Fruit fly (Drosophila melanogaster) whole organism, embryonic: ENCODE results near the gene ScpX.

Experiments
- Ada2b ChIP-seq: fragments of 200-800 bp; sonication (Bioruptor generic); IDR thresholded peaks from 2 replicates; pipeline ENCODE4 v1.3.6; 2022; ENCODE audit warnings: missing biosample characterization, missing genetic modification characterization
- Atf3 ChIP-seq: fragments of 200-800 bp; sonication (Bioruptor generic); optimal IDR thresholded peaks from 3 replicates; lab custom pipeline; 2016; ENCODE audit warnings: missing biosample characterization, missing genetic modification characterization
- B-H2 ChIP-seq: fragments of 200-800 bp; sonication (Bioruptor generic); optimal IDR thresholded peaks from 2 replicates; lab custom pipeline; 2018; ENCODE audit warnings: missing biosample characterization, mild to moderate bottlenecking, missing genetic modification characterization
- BEAF-32 ChIP-seq: fragments of 200-800 bp; sonication (Bioruptor generic); optimal IDR thresholded peaks from 3 replicates; lab custom pipeline; 2017; ENCODE audit warnings: missing biosample characterization, missing genetic modification characterization, mild to moderate bottlenecking, moderate library complexity, missing genetic modification reagents
- CG11696 ChIP-seq: fragments of 200-800 bp; sonication (Bioruptor generic); IDR thresholded peaks from 2 replicates; pipeline ENCODE4 v1.3.6; 2022; ENCODE audit warnings: missing biosample characterization, missing genetic modification characterization
- CG12299 ChIP-seq: fragments of 200-800 bp; sonication (Bioruptor generic); optimal IDR thresholded peaks from 2 replicates; lab custom pipeline; 2018; ENCODE audit warnings: missing biosample characterization, mild to moderate bottlenecking, missing genetic modification characterization
- CG13287 ChIP-seq: fragments of 200-800 bp; sonication (Bioruptor generic); IDR thresholded peaks from 2 replicates; pipeline ENCODE4 v1.3.6; 2022; ENCODE audit warnings: missing biosample characterization, missing genetic modification characterization; ENCODE audit not compliant: partially characterized antibody
- CG15011 ChIP-seq: fragments of 200-800 bp; sonication (Bioruptor generic); optimal IDR thresholded peaks from 3 replicates; lab custom pipeline; 2018; ENCODE audit warnings: missing biosample characterization, mild to moderate bottlenecking, missing genetic modification characterization
- CG15696 ChIP-seq: fragments of 200-800 bp; sonication (Bioruptor generic); optimal IDR thresholded peaks from 2 replicates; lab custom pipeline; 2019; ENCODE audit warnings: missing biosample characterization, mild to moderate bottlenecking, missing genetic modification characterization, moderate library complexity
- CG1647 ChIP-seq: fragments of 200-800 bp; sonication (Bioruptor generic); optimal IDR thresholded peaks from 3 replicates; lab custom pipeline; 2016; ENCODE audit warnings: missing biosample characterization, missing genetic modification characterization
- CG16813 ChIP-seq: fragments of 200-800 bp; sonication (Bioruptor generic); IDR thresholded peaks from 3 replicates; pipeline ENCODE4 v1.3.6; 2022; ENCODE audit warnings: missing biosample characterization, missing genetic modification characterization; ENCODE audit not compliant: partially characterized antibody
- CG17359 ChIP-seq: fragments of 200-800 bp; sonication (Bioruptor generic); optimal IDR thresholded peaks from 3 replicates; lab custom pipeline; 2018; ENCODE audit warnings: missing biosample characterization, mild to moderate bottlenecking, missing genetic modification characterization, moderate library complexity
- CG1792 ChIP-seq: fragments of 200-800 bp; sonication (Bioruptor generic); optimal IDR thresholded peaks from 2 replicates; lab custom pipeline; 2016; ENCODE audit warnings: missing biosample characterization, missing genetic modification characterization
- CG18011 ChIP-seq: fragments of 200-800 bp; sonication (Bioruptor generic); optimal IDR thresholded peaks from 2 replicates; lab custom pipeline; 2017; ENCODE audit warnings: missing biosample characterization, missing genetic modification characterization, mild to moderate bottlenecking, moderate library complexity, missing genotype
- CG2129 ChIP-seq: fragments of 200-800 bp; sonication (Bioruptor generic); IDR thresholded peaks from 2 replicates; pipeline ENCODE4 v1.3.6; 2022; ENCODE audit warnings: missing biosample characterization, missing genetic modification characterization; ENCODE audit not compliant: partially characterized antibody
- CG30020 ChIP-seq: fragments of 200-800 bp; optimal IDR thresholded peaks from 2 replicates; lab custom pipeline; 2019; ENCODE audit warnings: missing biosample characterization, mild to moderate bottlenecking, missing genetic modification characterization, moderate library complexity
- CG31224 ChIP-seq: fragments of 200-800 bp; sonication (Bioruptor generic); IDR thresholded peaks from 2 replicates; pipeline ENCODE4 v1.3.6; 2022; ENCODE audit warnings: missing biosample characterization, missing genetic modification characterization
- CG31388 ChIP-seq: fragments of 200-800 bp; sonication (Bioruptor generic); optimal IDR thresholded peaks from 2 replicates; lab custom pipeline; 2016; ENCODE audit warnings: missing biosample characterization, missing genetic modification characterization
- CG31441 ChIP-seq: fragments of 200-800 bp; sonication (Bioruptor generic); IDR thresholded peaks from 2 replicates; pipeline ENCODE4 v1.3.6; 2022; ENCODE audit warnings: missing biosample characterization, missing genetic modification characterization
- CG5180 ChIP-seq: fragments of 200-800 bp; sonication (Bioruptor generic); optimal IDR thresholded peaks from 3 replicates; lab custom pipeline; 2017; ENCODE audit warnings: missing biosample characterization, missing genetic modification characterization, mild to moderate bottlenecking, moderate library complexity, missing genetic modification reagents
- CG6765 ChIP-seq: fragments of 200-800 bp; sonication (Bioruptor generic); optimal IDR thresholded peaks from 3 replicates; lab custom pipeline; 2017; ENCODE audit warnings: missing biosample characterization, mild to moderate bottlenecking, missing genetic modification characterization
- CG7987 ChIP-seq: fragments of 200-800 bp; sonication (Bioruptor generic); optimal IDR thresholded peaks from 2 replicates; lab custom pipeline; 2018; ENCODE audit warnings: missing biosample characterization, mild to moderate bottlenecking, missing genetic modification characterization, moderate library complexity
- Doc2 ChIP-seq: fragments of 200-800 bp; sonication (Bioruptor generic); IDR thresholded peaks from 2 replicates; pipeline ENCODE4 v1.3.6; 2022; ENCODE audit warnings: missing biosample characterization, missing genetic modification characterization
- GATAe ChIP-seq: fragments of 200-800 bp; sonication (Bioruptor generic); conservative IDR thresholded peaks from 2 replicates; pipeline ENCODE4 v1.3.6; 2022; ENCODE audit warnings: missing biosample characterization, missing genetic modification characterization
- Oli ChIP-seq: fragments of 200-800 bp; sonication (Bioruptor generic); optimal IDR thresholded peaks from 2 replicates; lab custom pipeline; 2018; ENCODE audit warnings: missing biosample characterization, mild to moderate bottlenecking, missing genetic modification characterization, moderate library complexity
- Optix ChIP-seq: fragments of 200-800 bp; sonication (Bioruptor generic); IDR thresholded peaks from 3 replicates; pipeline ENCODE4 v1.3.6; 2022; ENCODE audit warnings: missing biosample characterization, missing genetic modification characterization
- Six4 ChIP-seq: fragments of 200-800 bp; sonication (Bioruptor generic); optimal IDR thresholded peaks from 2 replicates; lab custom pipeline; 2016; ENCODE audit warnings: missing biosample characterization, missing genetic modification characterization
- Trl ChIP-seq, 3 experiments: fragments of >200 bp in 2 of 3; fragments of 200-800 bp in 1 of 3; sonication (Bioruptor generic) in 1 of 3; optimal IDR thresholded peaks; 2 replicates in 1 of 3; 3 replicates in 2 of 3; lab custom pipeline; 2016 to 2017; ENCODE audit warnings: missing biosample characterization in 1 of 3, missing genetic modification characterization in 1 of 3
- bab2 ChIP-seq: fragments of 200-800 bp; sonication (Bioruptor generic); optimal IDR thresholded peaks from 2 replicates; lab custom pipeline; 2016; ENCODE audit warnings: missing biosample characterization, missing genetic modification characterization
- br ChIP-seq: fragments of >200 bp; optimal IDR thresholded peaks from 2 replicates; lab custom pipeline; 2017
- cato ChIP-seq: fragments of 200-800 bp; sonication (Bioruptor generic); optimal IDR thresholded peaks from 2 replicates; lab custom pipeline; 2016; ENCODE audit warnings: missing biosample characterization, missing genetic modification characterization, borderline replicate concordance
- cg ChIP-seq: fragments of 200-800 bp; sonication (Bioruptor generic); optimal IDR thresholded peaks from 3 replicates; lab custom pipeline; 2019; ENCODE audit warnings: missing biosample characterization, mild to moderate bottlenecking, missing genetic modification characterization, moderate library complexity
- exex ChIP-seq: fragments of 200-800 bp; sonication (Bioruptor generic); optimal IDR thresholded peaks from 4 replicates; lab custom pipeline; 2018; ENCODE audit warnings: missing biosample characterization, mild to moderate bottlenecking, missing genetic modification characterization, moderate library complexity
- fd96Cb ChIP-seq: fragments of 200-800 bp; sonication (Bioruptor generic); optimal IDR thresholded peaks from 2 replicates; lab custom pipeline; 2018; ENCODE audit warnings: missing biosample characterization, mild to moderate bottlenecking, missing genetic modification characterization, moderate library complexity
- gfzf ChIP-seq: fragments of 200-800 bp; sonication (Bioruptor generic); optimal IDR thresholded peaks from 2 replicates; lab custom pipeline; 2016; ENCODE audit warnings: missing biosample characterization, mild to moderate bottlenecking, missing genetic modification characterization, moderate library complexity
- grau ChIP-seq: fragments of 200-800 bp; optimal IDR thresholded peaks from 3 replicates; lab custom pipeline; 2019; ENCODE audit warnings: missing biosample characterization, mild to moderate bottlenecking, missing genetic modification characterization, moderate library complexity
- h ChIP-seq: fragments of >200 bp; optimal IDR thresholded peaks from 2 replicates; lab custom pipeline; 2017
- jumu ChIP-seq: fragments of 200-800 bp; sonication (Bioruptor generic); optimal IDR thresholded peaks from 3 replicates; lab custom pipeline; 2016; ENCODE audit warnings: missing biosample characterization, missing genetic modification characterization
- kay ChIP-seq: fragments of 200-800 bp; sonication (Bioruptor generic); optimal IDR thresholded peaks from 2 replicates; lab custom pipeline; 2016; ENCODE audit warnings: missing biosample characterization, missing genetic modification characterization
- lola ChIP-seq, 3 experiments: fragments of >200 bp in 2 of 3; fragments of 200-800 bp in 1 of 3; sonication (Bioruptor generic) in 1 of 3; optimal IDR thresholded peaks; 2 replicates each; lab custom pipeline; 2017 to 2019; ENCODE audit warnings: missing biosample characterization in 3 of 3, missing genetic modification characterization in 3 of 3, mild to moderate bottlenecking in 1 of 3, moderate library complexity in 1 of 3
- luna ChIP-seq: fragments of 200-800 bp; sonication (Bioruptor generic); optimal IDR thresholded peaks from 2 replicates; lab custom pipeline; 2016; ENCODE audit warnings: missing biosample characterization, missing genetic modification characterization
- phol ChIP-seq: fragments of 200-800 bp; sonication (Bioruptor generic); optimal IDR thresholded peaks from 3 replicates; lab custom pipeline; 2018; ENCODE audit warnings: missing biosample characterization, mild to moderate bottlenecking, missing genetic modification characterization, moderate library complexity
- sc ChIP-seq, 3 experiments: fragments of >200 bp in 2 of 3; fragments of 200-800 bp in 1 of 3; sonication (Bioruptor generic) in 1 of 3; optimal IDR thresholded peaks; 2 replicates in 2 of 3; 3 replicates in 1 of 3; lab custom pipeline; 2017; ENCODE audit warnings: mild to moderate bottlenecking in 1 of 3, missing biosample characterization in 1 of 3, missing genetic modification characterization in 1 of 3, missing genetic modification reagents in 1 of 3
- ssp ChIP-seq: fragments of 200-800 bp; sonication (Bioruptor generic); IDR thresholded peaks from 2 replicates; pipeline ENCODE4 v1.3.6; 2022; ENCODE audit warnings: missing biosample characterization, missing genetic modification characterization
- tin ChIP-seq: fragments of 200-800 bp; sonication (Bioruptor generic); optimal IDR thresholded peaks from 3 replicates; lab custom pipeline; 2016; ENCODE audit warnings: missing biosample characterization, missing genetic modification characterization
- trh ChIP-seq: fragments of 200-800 bp; sonication (Bioruptor generic); optimal IDR thresholded peaks from 2 replicates; lab custom pipeline; 2016; ENCODE audit warnings: missing biosample characterization, missing genetic modification characterization
- z ChIP-seq: fragments of 200-800 bp; sonication (Bioruptor generic); IDR thresholded peaks from 3 replicates; pipeline ENCODE4 v1.3.6; 2022; ENCODE audit warnings: missing biosample characterization, missing genetic modification characterization

Gene ScpX

dm6 chr2L:18830587-18831528 is at the start of gene ScpX, which contains the start of gene CG17597 (continued):
- TF ChIP-seq bab2 (GFP tag; lab: Kevin White, UChicago) (peak; percentile 59), CG7987 (GFP tag; lab: Kevin White, UChicago) (no peak), sc (optimal IDR thresholded peaks at IDR 0.05; lab: Kevin White, UChicago) (no peak), sc (GFP tag; optimal IDR thresholded peaks at IDR 0.05; lab: Kevin White, UChicago) (peak; percentile 18), BEAF-32 (GFP tag; lab: Kevin White, UChicago) (peak; percentile 81), CG1647 (GFP tag; lab: Kevin White, UChicago) (peak; percentile 51), jumu (GFP tag; lab: Kevin White, UChicago) (peak; percentile 75), phol (tag; lab: Kevin White, UChicago) (peak; percentile 67), CG2129 (GFP tag; lab: Robert Waterston, UW) (peak; percentile 52), CG31441 (GFP tag; lab: Robert Waterston, UW) (peak; percentile 60), z (GFP tag; lab: Robert Waterston, UW) (no peak), ssp (GFP tag; lab: Robert Waterston, UW) (peak; percentile 41), Oli (tag; lab: Kevin White, UChicago) (peak; percentile 58), CG17359 (tag; lab: Kevin White, UChicago) (peak; percentile 54), luna (GFP tag; lab: Kevin White, UChicago) (no peak), trh (GFP tag; lab: Kevin White, UChicago) (no peak), br (no peak), CG12299 (tag; lab: Kevin White, UChicago) (peak; percentile 16), CG15011 (GFP tag; lab: Kevin White, UChicago) (peak; percentile 39), CG31388 (peak; percentile 19), Ada2b (peak; percentile 51), CG13287 (GFP tag; lab: Robert Waterston, UW) (peak; percentile 86), fd96Cb (tag; lab: Kevin White, UChicago) (peak; percentile 40), CG18011 (peak; percentile 36), kay (peak; percentile 53), CG30020 (tag; lab: Kevin White, UChicago) (peak; percentile 75), B-H2 (GFP tag; lab: Kevin White, UChicago) (peak; percentile 63), CG6765 (GFP tag; lab: Kevin White, UChicago) (peak; percentile 5), h (lab: Kevin White, UChicago) (no peak), CG16813 (GFP tag; lab: Robert Waterston, UW) (peak; percentile 81), exex (tag; lab: Kevin White, UChicago) (peak; percentile 26), gfzf (GFP tag; lab: Kevin White, UChicago) (peak; percentile 13), cato (GFP tag; lab: Kevin White, UChicago) (peak; percentile 15), CG5180 (GFP tag; lab: Kevin White, UChicago) (peak; percentile 34), CG15696 (peak; percentile 60), CG1792 (peak; percentile 47), CG11696 (GFP tag; lab: Robert Waterston, UW) (no peak), lola (GFP tag; optimal IDR thresholded peaks at IDR 0.05; lab: Kevin White, UChicago) (peak in 1 of 3 experiments; percentile 71), GATAe (GFP tag; lab: Robert Waterston, UW) (peak; percentile 80), Optix (GFP tag; lab: Robert Waterston, UW) (0 out of 3 replicates have a peak, but pooled peaks have one; percentile 6), grau (peak; percentile 69), Doc2 (GFP tag; lab: Robert Waterston, UW) (no peak), tin (GFP tag; lab: Kevin White, UChicago) (peak; percentile 62), Atf3 (peak; percentile 55), Trl (optimal IDR thresholded peaks at IDR 0.05; lab: Kevin White, UChicago) (no peak), Trl (GFP tag; optimal IDR thresholded peaks at IDR 0.05; lab: Kevin White, UChicago) (peak; percentile 61), Six4 (GFP tag; lab: Kevin White, UChicago) (peak; percentile 43), cg (no peak), CG31224 (peak; percentile 19; the same call in 1 of the 2 replicates)
